Worm (Caenorhabditis elegans): ENCODE results near the gene F02H6.6.

DNA sequence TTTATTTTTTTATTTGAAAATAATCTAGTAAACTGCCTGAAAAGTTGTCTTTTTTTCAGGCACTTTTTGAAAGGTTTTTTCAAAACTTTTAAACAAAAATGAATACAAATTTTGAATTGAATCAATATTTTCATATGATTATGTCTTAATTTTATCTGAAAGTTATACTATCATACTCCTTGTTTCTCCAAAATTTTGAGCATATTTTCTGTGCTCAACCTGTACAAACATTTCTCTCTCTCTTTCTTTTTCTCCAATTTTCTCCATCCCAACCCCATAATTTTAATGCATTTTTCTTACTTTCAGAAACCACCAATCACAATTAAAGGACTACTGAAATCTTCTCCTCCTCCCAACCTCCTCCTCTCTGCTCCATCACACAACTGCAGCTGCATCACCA lies 45.5 kb upstream of the F02H6.6 start, which contains the start of gene ilcr-1:
- TF ChIP-seq nfya-1 (tag; optimal IDR thresholded peaks at IDR 0.05; ENCODE audit: insufficient read depth), result no peak
- no peak for TF ChIP-seq R02D3.7 (tag; optimal IDR thresholded peaks at IDR 0.05)
- TF ChIP-seq ZK546.5 (tag; optimal IDR thresholded peaks at IDR 0.05), result no peak
- no peak for TF ChIP-seq jun-1 (tag; optimal IDR thresholded peaks at IDR 0.05)
- TF ChIP-seq nhr-76 (tag; optimal IDR thresholded peaks at IDR 0.05), result no peak
- no peak for TF ChIP-seq nhr-12 (tag; optimal IDR thresholded peaks at IDR 0.05)
- no peak for TF ChIP-seq mdl-1 (tag; optimal IDR thresholded peaks at IDR 0.05)
- TF ChIP-seq nhr-43 (tag; optimal IDR thresholded peaks at IDR 0.05; ENCODE audit: poor library complexity, severe bottlenecking), result no peak
- no peak for TF ChIP-seq snpc-4 (tag; optimal IDR thresholded peaks at IDR 0.05)
- no peak for TF ChIP-seq ztf-11 (tag; optimal IDR thresholded peaks at IDR 0.05)
- TF ChIP-seq ceh-82 (tag; optimal IDR thresholded peaks at IDR 0.05), result no peak
- TF ChIP-seq sea-2 (GFP tag; optimal IDR thresholded peaks at IDR 0.05), result no peak
